Fruit fly (Drosophila melanogaster) whole organism, wandering third instar larva: Measurements from ENCODE around the gene Cpr11B.
A peak's percentile ranks its signal among the peaks of the same experiment; 100 is the strongest.

Source experiments
- Abd-B ChIP-seq: fragments of >200 bp; optimal IDR thresholded peaks from 2 replicates; lab custom pipeline; 2017; ENCODE audit warnings: missing biosample characterization, missing genetic modification characterization
- CG32264 ChIP-seq: fragments of 200-800 bp; sonication (Bioruptor generic); optimal IDR thresholded peaks from 2 replicates; lab custom pipeline; 2016; ENCODE audit warnings: missing biosample characterization, missing genetic modification characterization
- CG9705 ChIP-seq: fragments of 200-800 bp; sonication (Bioruptor generic); optimal IDR thresholded peaks from 2 replicates; lab custom pipeline; 2018; ENCODE audit warnings: missing biosample characterization, mild to moderate bottlenecking, missing genetic modification characterization
- CrebA ChIP-seq: fragments of 200-800 bp; sonication (Bioruptor generic); optimal IDR thresholded peaks from 2 replicates; lab custom pipeline; 2016; ENCODE audit warnings: missing biosample characterization, mild to moderate bottlenecking, missing genetic modification characterization, borderline replicate concordance
- Dfd ChIP-seq: fragments of >200 bp; optimal IDR thresholded peaks from 2 replicates; lab custom pipeline; 2017; ENCODE audit warnings: missing biosample characterization, missing genetic modification characterization
- Dif ChIP-seq: fragments of 200-275, 200-300 bp; sonication (Bioruptor generic); optimal IDR thresholded peaks from 2 replicates; lab custom pipeline; 2018; ENCODE audit warnings: missing biosample characterization, missing genetic modification characterization; ENCODE audit not compliant: partially characterized antibody
- GATAd ChIP-seq: sonication (Bioruptor generic); optimal IDR thresholded peaks from 2 replicates; lab custom pipeline; 2016; ENCODE audit warnings: missing biosample characterization, missing genetic modification characterization
- HLH106 ChIP-seq: fragments of 200-800 bp; optimal IDR thresholded peaks from 3 replicates; lab custom pipeline; 2019; ENCODE audit warnings: missing biosample characterization, mild to moderate bottlenecking, missing genetic modification characterization, moderate library complexity
- Hnf4 ChIP-seq: fragments of 200-800 bp; sonication (Bioruptor generic); optimal IDR thresholded peaks from 2 replicates; lab custom pipeline; 2016; ENCODE audit warnings: missing biosample characterization, mild to moderate bottlenecking, missing genetic modification characterization
- Hr78 ChIP-seq: fragments of >200 bp; optimal IDR thresholded peaks from 2 replicates; lab custom pipeline; 2017; ENCODE audit warnings: missing biosample characterization, missing genetic modification characterization
- Hr83 ChIP-seq: fragments of 200-300 bp; sonication (Bioruptor generic); optimal IDR thresholded peaks from 2 replicates; lab custom pipeline; 2016; ENCODE audit warnings: missing biosample characterization, mild to moderate bottlenecking, missing genetic modification characterization, moderate library complexity; ENCODE audit not compliant: poor library complexity, severe bottlenecking
- Jra ChIP-seq: sonication (Bioruptor generic); optimal IDR thresholded peaks from 2 replicates; lab custom pipeline; 2016; ENCODE audit warnings: missing biosample characterization, missing genetic modification characterization
- Mio ChIP-seq: sonication (Bioruptor generic); optimal IDR thresholded peaks from 2 replicates; lab custom pipeline; 2016; ENCODE audit warnings: missing biosample characterization, missing genetic modification characterization
- Myc ChIP-seq: fragments of >200 bp; optimal IDR thresholded peaks from 2 replicates; lab custom pipeline; 2017
- N ChIP-seq: fragments of >200 bp; optimal IDR thresholded peaks from 2 replicates; lab custom pipeline; 2018; ENCODE audit warnings: missing biosample characterization, missing external identifiers, missing genetic modification characterization
- OdsH ChIP-seq: fragments of 200-800 bp; sonication (Bioruptor generic); optimal IDR thresholded peaks from 2 replicates; lab custom pipeline; 2016; ENCODE audit warnings: missing biosample characterization, mild to moderate bottlenecking, missing genetic modification characterization
- Rel ChIP-seq, 2 experiments: fragments of 200-800 bp; sonication (Bioruptor generic) in 1 of 2; optimal IDR thresholded peaks; 2 replicates in 1 of 2; 3 replicates in 1 of 2; lab custom pipeline; 2016 to 2019; ENCODE audit warnings: mild to moderate bottlenecking in 2 of 2, missing biosample characterization in 2 of 2, missing genetic modification characterization in 2 of 2, moderate library complexity in 1 of 2
- Sp1 ChIP-seq: fragments of 200-800 bp; sonication (Bioruptor generic); optimal IDR thresholded peaks from 3 replicates; lab custom pipeline; 2019; ENCODE audit warnings: missing biosample characterization, mild to moderate bottlenecking, missing genetic modification characterization, moderate library complexity
- Vsx2 ChIP-seq: fragments of 200-300, 225-300 bp; sonication (Bioruptor generic); optimal IDR thresholded peaks from 2 replicates; lab custom pipeline; 2018; ENCODE audit warnings: missing biosample characterization, missing genetic modification characterization; ENCODE audit not compliant: partially characterized antibody
- br ChIP-seq: fragments of 200-800 bp; sonication (Bioruptor generic); optimal IDR thresholded peaks from 2 replicates; lab custom pipeline; 2016; ENCODE audit warnings: missing biosample characterization, missing genetic modification characterization
- brk ChIP-seq: fragments of 200-800 bp; sonication (Bioruptor generic); optimal IDR thresholded peaks from 2 replicates; lab custom pipeline; 2016; ENCODE audit warnings: missing biosample characterization, mild to moderate bottlenecking, missing genetic modification characterization
- dl ChIP-seq, 2 experiments: fragments of 175-275, 200-275 bp in 1 of 2; fragments of 200-275 bp in 1 of 2; sonication (Bioruptor generic); optimal IDR thresholded peaks; lab custom pipeline; 2018; ENCODE audit warnings: mild to moderate bottlenecking in 2 of 2, missing biosample characterization in 2 of 2, missing genetic modification characterization in 2 of 2, moderate library complexity in 2 of 2; ENCODE audit not compliant: partially characterized antibody in 2 of 2, insufficient read depth in 1 of 2
- dmrt93B ChIP-seq: fragments of 200-800 bp; sonication (Bioruptor generic); optimal IDR thresholded peaks from 2 replicates; lab custom pipeline; 2018; ENCODE audit warnings: missing biosample characterization, mild to moderate bottlenecking, missing genetic modification characterization
- dsf ChIP-seq: sonication (Bioruptor generic); optimal IDR thresholded peaks from 2 replicates; lab custom pipeline; 2016; ENCODE audit warnings: missing biosample characterization, missing genetic modification characterization, borderline replicate concordance
- ey ChIP-seq: fragments of 200-800 bp; sonication (Bioruptor generic); optimal IDR thresholded peaks from 2 replicates; lab custom pipeline; 2016; ENCODE audit warnings: missing biosample characterization, missing genetic modification characterization
- foxo ChIP-seq, 2 experiments: fragments of 200-800 bp; sonication (Bioruptor generic); optimal IDR thresholded peaks; 2 replicates in 1 of 2; 3 replicates in 1 of 2; lab custom pipeline; 2016 to 2017; ENCODE audit warnings: missing biosample characterization in 2 of 2, missing genetic modification characterization in 2 of 2
- fru ChIP-seq: fragments of 200-800 bp; sonication (Bioruptor generic); optimal IDR thresholded peaks from 3 replicates; lab custom pipeline; 2016; ENCODE audit warnings: missing biosample characterization, mild to moderate bottlenecking, missing genetic modification characterization
- h ChIP-seq: fragments of 200-800 bp; sonication (Bioruptor generic); optimal IDR thresholded peaks from 3 replicates; lab custom pipeline; 2016; ENCODE audit warnings: missing biosample characterization, mild to moderate bottlenecking, missing genetic modification characterization
- jim ChIP-seq: fragments of 175-275, 200-325 bp; sonication (Bioruptor generic); optimal IDR thresholded peaks from 2 replicates; lab custom pipeline; 2016; ENCODE audit warnings: missing biosample characterization, mild to moderate bottlenecking, missing genetic modification characterization
- lola ChIP-seq: fragments of >200 bp; optimal IDR thresholded peaks from 2 replicates; lab custom pipeline; 2017; ENCODE audit warnings: missing biosample characterization, missing genetic modification characterization
- pan ChIP-seq: fragments of >200 bp; optimal IDR thresholded peaks from 2 replicates; lab custom pipeline; 2017
- psq ChIP-seq: fragments of 200-800 bp; sonication (Bioruptor generic); optimal IDR thresholded peaks from 3 replicates; lab custom pipeline; 2017; ENCODE audit warnings: missing biosample characterization, mild to moderate bottlenecking, missing genetic modification characterization, moderate library complexity
- rgr ChIP-seq: fragments of 200-800 bp; sonication (Bioruptor generic); optimal IDR thresholded peaks from 3 replicates; lab custom pipeline; 2016; ENCODE audit warnings: missing biosample characterization, mild to moderate bottlenecking, missing genetic modification characterization
- sage ChIP-seq: fragments of 200-800 bp; sonication (Bioruptor generic); optimal IDR thresholded peaks from 2 replicates; lab custom pipeline; 2016; ENCODE audit warnings: missing biosample characterization, mild to moderate bottlenecking, missing genetic modification characterization
- sv ChIP-seq: fragments of 200-800 bp; sonication (Bioruptor generic); optimal IDR thresholded peaks from 3 replicates; lab custom pipeline; 2016; ENCODE audit warnings: missing biosample characterization, missing genetic modification characterization
- tai ChIP-seq: sonication (Bioruptor generic); optimal IDR thresholded peaks from 2 replicates; lab custom pipeline; 2016; ENCODE audit warnings: missing biosample characterization, missing genetic modification characterization
- usp ChIP-seq: fragments of >200 bp; optimal IDR thresholded peaks from 2 replicates; lab custom pipeline; 2017; ENCODE audit warnings: missing biosample characterization, missing genetic modification characterization
- woc ChIP-seq: sonication (Bioruptor generic); optimal IDR thresholded peaks from 2 replicates; lab custom pipeline; 2016; ENCODE audit warnings: missing biosample characterization, mild to moderate bottlenecking, missing genetic modification characterization

The Cpr11B gene

DNA sequence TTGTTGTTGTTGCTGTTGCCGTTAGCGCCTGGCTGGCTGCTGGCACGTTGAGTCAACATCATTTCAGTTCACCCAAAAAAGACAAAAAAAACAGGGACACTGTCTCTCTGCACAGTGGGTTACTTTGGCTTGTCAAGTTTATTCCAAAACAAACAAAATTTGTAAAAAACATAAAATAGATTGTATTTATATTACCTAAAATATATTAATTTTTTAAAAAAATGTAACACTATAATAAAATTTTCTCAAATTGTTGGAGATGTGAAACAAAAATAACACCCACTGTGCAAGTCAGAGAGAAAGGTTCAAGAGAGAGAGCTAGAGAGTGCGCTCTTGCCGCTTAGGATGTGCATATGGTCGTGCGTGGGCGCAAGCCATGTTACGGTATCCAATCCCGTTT, 14.7 kb downstream of the Cpr11B start (continued):
- TF ChIP-seq woc (GFP tag; lab: Kevin White, UChicago), result no peak
- peak; percentile 53 for TF ChIP-seq psq (GFP tag; lab: Kevin White, UChicago)
- no peak for TF ChIP-seq lola (GFP tag; lab: Kevin White, UChicago)
- TF ChIP-seq dl (GFP tag; optimal IDR thresholded peaks at IDR 0.05; lab: Kevin White, UChicago; ENCODE audit: insufficient read depth in 1 of 2, partially characterized antibody in 2 of 2), result no peak
- TF ChIP-seq Hnf4 (GFP tag; lab: Kevin White, UChicago), result peak; percentile 12
- no peak for TF ChIP-seq Vsx2 (GFP tag; lab: Kevin White, UChicago)
- TF ChIP-seq CG32264 (GFP tag; lab: Kevin White, UChicago), result no peak
- TF ChIP-seq rgr (GFP tag; lab: Kevin White, UChicago), result peak; percentile 61
- TF ChIP-seq jim (GFP tag; lab: Kevin White, UChicago), result no peak
- peak; percentile 53 for TF ChIP-seq OdsH (GFP tag; lab: Kevin White, UChicago)

DNA sequence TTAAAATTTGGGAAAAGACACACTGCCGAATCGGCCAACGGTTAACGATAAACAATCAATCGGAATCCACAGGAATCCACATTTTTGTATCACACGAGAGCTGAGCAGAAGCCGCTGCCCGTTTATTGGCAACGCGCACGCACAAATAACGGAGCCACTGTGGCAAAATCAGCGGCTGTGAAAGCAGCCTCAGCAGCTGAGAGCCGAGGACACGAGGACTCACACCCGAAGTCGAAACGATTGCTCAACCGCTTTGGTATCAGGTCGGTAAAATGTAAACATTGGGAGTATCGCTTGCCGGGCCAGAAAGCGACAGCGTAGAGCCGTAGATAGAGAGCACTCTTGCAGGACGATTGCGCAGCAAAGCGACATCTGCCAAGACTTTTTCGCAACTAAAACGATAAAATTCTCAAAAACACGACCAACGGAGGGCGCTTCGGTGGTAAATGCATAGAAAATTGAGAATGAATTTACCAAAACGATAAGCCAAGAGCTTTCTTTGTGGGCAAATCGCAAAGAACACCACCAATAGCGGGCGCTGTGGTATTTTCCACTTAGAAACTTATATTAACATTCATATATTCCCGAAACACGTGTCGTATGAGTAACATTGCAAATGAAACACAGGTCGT, 15.5 kb downstream of the Cpr11B start, which contains the start of gene hwt:
TSS of gene hwt (minus strand) at position 161 of the 632 bp plus-strand sequence.
- TF ChIP-seq ey (GFP tag; lab: Kevin White, UChicago) (no peak), CrebA (no peak), sage (GFP tag; lab: Kevin White, UChicago) (no peak), sv (GFP tag; lab: Kevin White, UChicago) (no peak), tai (GFP tag; lab: Kevin White, UChicago) (no peak), Myc (lab: Kevin White, UChicago) (no peak), CG9705 (no peak), Dfd (GFP tag; lab: Kevin White, UChicago) (no peak), dsf (no peak), psq (GFP tag; lab: Kevin White, UChicago) (no peak), woc (GFP tag; lab: Kevin White, UChicago) (no peak), CG32264 (GFP tag; lab: Kevin White, UChicago) (no peak), jim (GFP tag; lab: Kevin White, UChicago) (no peak), lola (GFP tag; lab: Kevin White, UChicago) (no peak), Dif (no peak), pan (lab: Kevin White, UChicago) (no peak), Jra (GFP tag; lab: Kevin White, UChicago) (no peak), foxo (GFP tag; optimal IDR thresholded peaks at IDR 0.05; lab: Kevin White, UChicago) (no peak), Hr83 (no peak), Mio (GFP tag; lab: Kevin White, UChicago) (no peak)

DNA sequence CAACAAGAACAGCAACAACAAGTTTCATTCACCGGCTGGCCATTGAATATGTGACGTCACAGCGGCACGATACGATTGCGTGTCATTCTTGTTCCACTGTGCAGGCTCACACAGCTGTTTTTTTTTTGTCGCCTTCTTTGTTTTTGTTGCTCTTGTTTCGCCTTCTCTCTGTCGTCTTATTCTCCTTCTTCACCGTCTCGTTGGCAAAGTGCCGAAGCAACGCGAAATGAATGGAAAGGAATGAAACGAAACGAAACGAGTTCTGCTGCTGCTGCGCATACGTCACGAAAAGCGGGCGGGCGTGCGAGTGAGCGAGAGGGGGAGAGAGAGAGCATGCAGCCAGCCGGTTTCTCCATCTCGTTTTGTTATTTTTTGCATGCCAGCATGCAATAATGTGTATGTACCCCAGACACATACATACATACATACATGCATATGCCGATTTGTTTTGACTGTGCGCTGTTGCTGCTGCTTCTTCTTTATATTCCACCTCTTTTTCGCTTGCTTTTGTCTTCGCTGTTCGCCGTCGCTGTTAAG, 21.8 kb downstream of the Cpr11B start:
- TF ChIP-seq fru (GFP tag; lab: Kevin White, UChicago) (peak; percentile 69), Abd-B (no peak), Sp1 (peak; percentile 77), ey (GFP tag; lab: Kevin White, UChicago) (peak; percentile 29), dl (GFP tag; optimal IDR thresholded peaks at IDR 0.05; lab: Kevin White, UChicago; ENCODE audit: insufficient read depth in 1 of 2, partially characterized antibody in 2 of 2) (peak in 1 of 2 experiments; percentile 58), HLH106 (tag; lab: Kevin White, UChicago) (no peak), br (GFP tag; lab: Kevin White, UChicago) (peak; percentile 50), CG9705 (no peak), psq (GFP tag; lab: Kevin White, UChicago) (peak; percentile 98), N (GFP tag; lab: Kevin White, UChicago) (no peak), usp (GFP tag; lab: Kevin White, UChicago) (no peak), h (GFP tag; lab: Kevin White, UChicago) (peak; percentile 42), Dfd (GFP tag; lab: Kevin White, UChicago) (no peak), CrebA (peak; percentile 90), OdsH (GFP tag; lab: Kevin White, UChicago) (no peak), Hr83 (no peak), woc (GFP tag; lab: Kevin White, UChicago) (peak; percentile 59), Hnf4 (GFP tag; lab: Kevin White, UChicago) (no peak), Hr78 (no peak), Myc (lab: Kevin White, UChicago) (no peak), pan (lab: Kevin White, UChicago) (no peak), sv (GFP tag; lab: Kevin White, UChicago) (no peak), lola (GFP tag; lab: Kevin White, UChicago) (no peak), Vsx2 (GFP tag; lab: Kevin White, UChicago) (peak; percentile 78), foxo (GFP tag; optimal IDR thresholded peaks at IDR 0.05; lab: Kevin White, UChicago) (peak; percentile 11 to 42), dmrt93B (GFP tag; lab: Kevin White, UChicago) (peak; percentile 2), jim (GFP tag; lab: Kevin White, UChicago) (peak; percentile 84), Dif (peak; percentile 64), Jra (GFP tag; lab: Kevin White, UChicago) (peak; percentile 19), brk (peak; percentile 34), tai (GFP tag; lab: Kevin White, UChicago) (no peak), sage (GFP tag; lab: Kevin White, UChicago) (peak; percentile 70), rgr (GFP tag; lab: Kevin White, UChicago) (peak; percentile 46), Mio (GFP tag; lab: Kevin White, UChicago) (peak; percentile 53), dsf (no peak), GATAd (GFP tag; lab: Kevin White, UChicago) (no peak), Rel (GFP tag; optimal IDR thresholded peaks at IDR 0.05; lab: Kevin White, UChicago) (no peak), Rel (tag; optimal IDR thresholded peaks at IDR 0.05; lab: Kevin White, UChicago) (peak; percentile 71), CG32264 (GFP tag; lab: Kevin White, UChicago) (no peak)
